Fruit fly (Drosophila melanogaster) ovary, adult (tissue): Measurements from ENCODE around the gene Usp10.

Experiments
- CG17801 ChIP-seq: fragments of 200-800 bp; optimal IDR thresholded peaks from 2 replicates; lab custom pipeline; 2019; ENCODE audit warnings: missing biosample characterization, mild to moderate bottlenecking, missing genetic modification characterization, moderate library complexity; ENCODE audit not compliant: partially characterized antibody

Usp10 gene

dm6 chr3L:912406-913369 lies 41.0 kb downstream of the Usp10 start:
- no peak for TF ChIP-seq CG17801 (GFP tag; lab: Kevin White, UChicago)

- TF ChIP-seq CG17801 (GFP tag; lab: Kevin White, UChicago): no peak
These were observed 42.0 kb downstream of the Usp10 start, which contains the start of gene Glut1 for dm6 chr3L:913682-914081. TSS of gene Glut1 (plus strand) at chr3L:914074.

- no peak for TF ChIP-seq CG17801 (GFP tag; lab: Kevin White, UChicago)
These were observed 43.2 kb downstream of the Usp10 start for dm6 chr3L:914852-915251.

dm6 chr3L:917225-917624 lies 45.5 kb downstream of the Usp10 start:
- TF ChIP-seq CG17801 (GFP tag; lab: Kevin White, UChicago): no peak
